Fruit fly (Drosophila melanogaster) whole organism, prepupa: ENCODE results near the gene CG14957.

Experiments
- Blimp-1 ChIP-seq: fragments of 200-800 bp; sonication (Bioruptor generic); optimal IDR thresholded peaks from 3 replicates; lab custom pipeline; 2017; ENCODE audit warnings: missing biosample characterization, missing genetic modification characterization, mild to moderate bottlenecking, moderate library complexity, missing genetic modification reagents
- CG1621 ChIP-seq: fragments of 200-800 bp; sonication (Bioruptor generic); optimal IDR thresholded peaks from 3 replicates; lab custom pipeline; 2018; ENCODE audit warnings: missing biosample characterization, mild to moderate bottlenecking, missing genetic modification characterization
- CG16779 ChIP-seq: fragments of 200-800 bp; sonication (Bioruptor generic); optimal IDR thresholded peaks from 3 replicates; lab custom pipeline; 2017; ENCODE audit warnings: missing biosample characterization, mild to moderate bottlenecking, missing genetic modification characterization
- Gug ChIP-seq: fragments of 200-800 bp; sonication (Bioruptor generic); IDR thresholded peaks from 2 replicates; pipeline ENCODE4 v1.3.6; 2022; ENCODE audit warnings: missing biosample characterization, missing genetic modification characterization
- Lpt ChIP-seq: fragments of 200-800 bp; sonication (Bioruptor generic); optimal IDR thresholded peaks from 3 replicates; lab custom pipeline; 2016; ENCODE audit warnings: missing biosample characterization, missing genetic modification characterization
- esn ChIP-seq: fragments of 200-800 bp; sonication (Bioruptor generic); optimal IDR thresholded peaks from 2 replicates; lab custom pipeline; 2016; ENCODE audit warnings: missing biosample characterization, mild to moderate bottlenecking, missing genetic modification characterization, moderate library complexity

DNA sequence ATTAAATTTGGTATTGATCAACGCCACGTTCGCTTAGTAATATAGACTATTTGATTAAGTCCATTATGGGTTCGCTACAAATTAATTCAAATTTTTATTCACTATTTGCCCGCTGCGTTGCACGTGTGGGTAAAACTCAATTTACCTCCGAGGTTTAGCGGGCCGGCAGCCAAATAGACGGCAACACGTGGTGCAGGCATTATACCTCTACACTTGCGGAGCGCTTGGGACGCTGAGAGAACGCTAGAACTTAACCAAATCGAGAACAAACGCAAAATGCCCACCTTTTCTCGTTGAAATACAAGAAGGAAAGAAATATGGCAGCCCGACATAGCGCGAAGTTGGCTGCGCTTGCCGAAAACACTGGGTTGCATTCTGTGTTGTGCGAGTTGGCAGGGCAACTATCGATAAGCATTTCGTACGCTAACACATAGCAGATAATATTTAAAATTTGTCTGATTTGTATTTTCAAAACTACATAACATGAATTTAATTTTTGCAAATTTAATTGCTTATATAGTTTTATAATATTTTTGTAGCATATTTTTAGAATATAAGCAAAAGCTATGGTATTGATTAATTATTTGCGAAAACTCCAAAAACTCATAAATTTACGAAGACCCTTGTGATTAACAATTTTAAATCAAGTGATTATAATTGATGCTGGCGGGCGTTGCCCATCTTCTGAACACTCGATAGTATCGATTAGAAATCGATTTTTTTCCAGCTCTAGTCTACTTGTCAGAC is 35.5 kb downstream of the CG14957 start, which contains the start of the genes RpL28 and eIF1:
- TF ChIP-seq Lpt (GFP tag; lab: Kevin White, UChicago): no peak
- no peak for TF ChIP-seq CG1621 (tag; lab: Kevin White, UChicago)
- TF ChIP-seq Gug (GFP tag; lab: Robert Waterston, UW): no peak
- peak; percentile 77 for TF ChIP-seq CG16779 (tag; lab: Kevin White, UChicago)
- TF ChIP-seq Blimp-1 (GFP tag; lab: Kevin White, UChicago): peak; percentile 86
- peak; percentile 92 for TF ChIP-seq esn (GFP tag; lab: Kevin White, UChicago)
